Worm (Caenorhabditis elegans) whole organism, young adult: ENCODE data around the gene F22F4.5.

Experiments used
- B0035.1 ChIP-seq: sonication (generic microtip); optimal IDR thresholded peaks from 2 replicates; lab custom pipeline; 2016; ENCODE audit warnings: missing genetic modification characterization, mild to moderate bottlenecking, missing compliant biosample characterization, missing genotype, missing genetic modification reagents
- Y79H2A.3 ChIP-seq: fragments of 200-800 bp; sonication (Bioruptor generic); conservative IDR thresholded peaks from 2 replicates; pipeline ENCODE4 v1.3.6; 2022; ENCODE audit warnings: missing genetic modification reagents, missing genetic modification characterization, missing compliant biosample characterization
- attf-6 ChIP-seq: fragments of 200-800 bp; sonication (Bioruptor generic); IDR thresholded peaks from 2 replicates; pipeline ENCODE4 v1.3.6; 2022; ENCODE audit warnings: missing genetic modification reagents, missing genetic modification characterization, missing compliant biosample characterization
- ceh-40 ChIP-seq: fragments of 200-800 bp; sonication (Bioruptor generic); IDR thresholded peaks from 2 replicates; pipeline ENCODE4 v1.3.6; 2022; ENCODE audit warnings: missing genetic modification characterization, missing compliant biosample characterization
- ceh-79 ChIP-seq: sonication (generic microtip); optimal IDR thresholded peaks from 2 replicates; lab custom pipeline; 2017; ENCODE audit warnings: mild to moderate bottlenecking, missing genetic modification characterization, missing compliant biosample characterization
- ets-4 ChIP-seq: fragments of 200-800 bp; sonication (Bioruptor generic); optimal IDR thresholded peaks from 2 replicates; lab custom pipeline; 2018; ENCODE audit warnings: mild to moderate bottlenecking, missing genetic modification characterization, missing compliant biosample characterization

- TF ChIP-seq Y79H2A.3, result no peak
- TF ChIP-seq B0035.1 (tag; lab: Kevin White, UChicago), result no peak
- TF ChIP-seq ceh-79 (tag; lab: Kevin White, UChicago), result no peak
- no peak for TF ChIP-seq ceh-40 (GFP tag; lab: Robert Waterston, UW)
- no peak for TF ChIP-seq ets-4 (GFP tag; lab: Kevin White, UChicago)
- no peak for TF ChIP-seq attf-6 (GFP tag; lab: Robert Waterston, UW)
Measured at ce11 chrX:5976206-5976960, 16.3 kb downstream of the F22F4.5 start.
